Fruit fly (Drosophila melanogaster) whole organism, embryonic: Measurements from ENCODE around the gene CG13053.

ENCODE experiments used
- Ada2b ChIP-seq: fragments of 200-800 bp; sonication (Bioruptor generic); IDR thresholded peaks from 2 replicates; pipeline ENCODE4 v1.3.6; 2022; ENCODE audit warnings: missing biosample characterization, missing genetic modification characterization
- Atf-2 ChIP-seq: fragments of 200-800 bp; sonication (Bioruptor generic); optimal IDR thresholded peaks from 2 replicates; lab custom pipeline; 2016; ENCODE audit warnings: missing biosample characterization, missing genetic modification characterization
- Bdp1 ChIP-seq: fragments of 200-800 bp; sonication (Bioruptor generic); optimal IDR thresholded peaks from 3 replicates; lab custom pipeline; 2016; ENCODE audit warnings: missing biosample characterization, missing genetic modification characterization
- Blimp-1 ChIP-seq: fragments of 200-800 bp; sonication (Bioruptor generic); optimal IDR thresholded peaks from 3 replicates; lab custom pipeline; 2018; ENCODE audit warnings: missing biosample characterization, missing genetic modification characterization, mild to moderate bottlenecking, moderate library complexity, missing genetic modification reagents
- CG11093 ChIP-seq: fragments of 200-800 bp; sonication (Bioruptor generic); IDR thresholded peaks from 3 replicates; pipeline ENCODE4 v1.3.6; 2022; ENCODE audit warnings: missing biosample characterization, missing genetic modification characterization
- CG12071 ChIP-seq: fragments of 200-800 bp; sonication (Bioruptor generic); optimal IDR thresholded peaks from 3 replicates; lab custom pipeline; 2018; ENCODE audit warnings: missing biosample characterization, mild to moderate bottlenecking, missing genetic modification characterization
- CG1233 ChIP-seq: fragments of 200-800 bp; sonication (Bioruptor generic); optimal IDR thresholded peaks from 4 replicates; lab custom pipeline; 2018; ENCODE audit warnings: missing biosample characterization, mild to moderate bottlenecking, missing genetic modification characterization
- CG12942 ChIP-seq: fragments of 200-800 bp; sonication (Bioruptor generic); optimal IDR thresholded peaks from 3 replicates; lab custom pipeline; 2016; ENCODE audit warnings: missing biosample characterization, missing genetic modification characterization
- CG13123 ChIP-seq: fragments of 200-800 bp; sonication (Bioruptor generic); optimal IDR thresholded peaks from 2 replicates; lab custom pipeline; 2016; ENCODE audit warnings: missing biosample characterization, missing genetic modification characterization
- CG15269 ChIP-seq: fragments of 200-800 bp; sonication (Bioruptor generic); optimal IDR thresholded peaks from 2 replicates; lab custom pipeline; 2018; ENCODE audit warnings: missing biosample characterization, mild to moderate bottlenecking, missing genetic modification characterization, moderate library complexity
- CG1529 ChIP-seq: fragments of 200-800 bp; sonication (Bioruptor generic); optimal IDR thresholded peaks from 3 replicates; lab custom pipeline; 2018; ENCODE audit warnings: missing biosample characterization, missing genetic modification characterization
- CG15479 ChIP-seq: fragments of 200-800 bp; sonication (Bioruptor generic); optimal IDR thresholded peaks from 3 replicates; lab custom pipeline; 2019; ENCODE audit warnings: missing biosample characterization, mild to moderate bottlenecking, missing genetic modification characterization, moderate library complexity
- CG3065 ChIP-seq: fragments of 200-800 bp; sonication (Bioruptor generic); optimal IDR thresholded peaks from 2 replicates; lab custom pipeline; 2016; ENCODE audit warnings: missing biosample characterization, missing genetic modification characterization
- CG31365 ChIP-seq: fragments of 200-800 bp; sonication (Bioruptor generic); optimal IDR thresholded peaks from 2 replicates; lab custom pipeline; 2018; ENCODE audit warnings: missing biosample characterization, mild to moderate bottlenecking, missing genetic modification characterization
- CG4424 ChIP-seq: fragments of 200-800 bp; sonication (Bioruptor generic); optimal IDR thresholded peaks from 3 replicates; lab custom pipeline; 2016; ENCODE audit warnings: missing biosample characterization, missing genetic modification characterization
- CG4820 ChIP-seq: fragments of 200-800 bp; sonication (Bioruptor generic); optimal IDR thresholded peaks from 3 replicates; lab custom pipeline; 2016; ENCODE audit warnings: missing biosample characterization, missing genetic modification characterization
- CG5180 ChIP-seq: fragments of 200-800 bp; sonication (Bioruptor generic); optimal IDR thresholded peaks from 3 replicates; lab custom pipeline; 2017; ENCODE audit warnings: missing biosample characterization, missing genetic modification characterization, mild to moderate bottlenecking, moderate library complexity, missing genetic modification reagents
- CG7357 ChIP-seq: fragments of 200-800 bp; sonication (Bioruptor generic); IDR thresholded peaks from 3 replicates; pipeline ENCODE4 v1.3.6; 2022; ENCODE audit warnings: missing biosample characterization, missing genetic modification characterization
- CG8089 ChIP-seq: fragments of 200-800 bp; sonication (Bioruptor generic); optimal IDR thresholded peaks from 3 replicates; lab custom pipeline; 2016; ENCODE audit warnings: missing biosample characterization, missing genetic modification characterization
- CG9727 ChIP-seq: fragments of 200-800 bp; sonication (Bioruptor generic); optimal IDR thresholded peaks from 3 replicates; lab custom pipeline; 2017; ENCODE audit warnings: missing biosample characterization, mild to moderate bottlenecking, missing genetic modification characterization
- CrebB ChIP-seq: fragments of 200-800 bp; sonication (Bioruptor generic); optimal IDR thresholded peaks from 3 replicates; lab custom pipeline; 2018; ENCODE audit warnings: missing biosample characterization, mild to moderate bottlenecking, missing genetic modification characterization
- Dbx ChIP-seq: fragments of 200-800 bp; sonication (Bioruptor generic); IDR thresholded peaks from 3 replicates; pipeline ENCODE4 v1.3.6; 2022; ENCODE audit warnings: missing biosample characterization, missing genetic modification characterization
- Dfd ChIP-seq, 2 experiments: fragments of >200 bp; optimal IDR thresholded peaks; 2 replicates each; lab custom pipeline; 2017; ENCODE audit warnings: missing biosample characterization in 2 of 2, missing genetic modification characterization in 2 of 2
- E2f2 ChIP-seq: fragments of 200-800 bp; sonication (Bioruptor generic); IDR thresholded peaks from 2 replicates; pipeline ENCODE4 v1.3.6; 2022; ENCODE audit warnings: missing biosample characterization, missing genetic modification characterization
- Fer2 ChIP-seq: fragments of 200-800 bp; sonication (Bioruptor generic); optimal IDR thresholded peaks from 2 replicates; lab custom pipeline; 2018; ENCODE audit warnings: missing biosample characterization, mild to moderate bottlenecking, missing genetic modification characterization, moderate library complexity
- H15 ChIP-seq: fragments of 200-800 bp; sonication (Bioruptor generic); IDR thresholded peaks from 3 replicates; pipeline ENCODE4 v1.3.6; 2022; ENCODE audit warnings: missing biosample characterization, missing genetic modification characterization
- HLH54F ChIP-seq: fragments of 200-800 bp; sonication (Bioruptor generic); optimal IDR thresholded peaks from 3 replicates; lab custom pipeline; 2016; ENCODE audit warnings: missing biosample characterization, missing genetic modification characterization
- Hr3 ChIP-seq: fragments of 200-800 bp; sonication (Bioruptor generic); optimal IDR thresholded peaks from 3 replicates; lab custom pipeline; 2016; ENCODE audit warnings: missing biosample characterization, missing genetic modification characterization
- Hr39 ChIP-seq: fragments of >200 bp; optimal IDR thresholded peaks from 2 replicates; lab custom pipeline; 2017
- Max ChIP-seq: fragments of 200-800 bp; sonication (Bioruptor generic); optimal IDR thresholded peaks from 2 replicates; lab custom pipeline; 2016; ENCODE audit warnings: missing biosample characterization, mild to moderate bottlenecking, missing genetic modification characterization
- Mes4 ChIP-seq: fragments of 200-800 bp; sonication (Bioruptor generic); optimal IDR thresholded peaks from 2 replicates; lab custom pipeline; 2016; ENCODE audit warnings: missing biosample characterization, missing genetic modification characterization
- NC2α ChIP-seq: fragments of 200-800 bp; sonication (Bioruptor generic); optimal IDR thresholded peaks from 2 replicates; lab custom pipeline; 2016; ENCODE audit warnings: missing biosample characterization, missing genetic modification characterization
- Pdp1 ChIP-seq, 2 experiments: fragments of 200-800 bp; sonication (Bioruptor generic); optimal IDR thresholded peaks; 3 replicates each; lab custom pipeline; 2016; ENCODE audit warnings: missing biosample characterization in 2 of 2, missing genetic modification characterization in 2 of 2, mild to moderate bottlenecking in 1 of 2, moderate library complexity in 1 of 2
- bowl ChIP-seq: fragments of 200-800 bp; sonication (Bioruptor generic); IDR thresholded peaks from 2 replicates; pipeline ENCODE4 v1.3.6; 2022; ENCODE audit warnings: missing biosample characterization, missing genetic modification characterization
- esg ChIP-seq: fragments of 200-800 bp; sonication (Bioruptor generic); conservative IDR thresholded peaks from 2 replicates; pipeline ENCODE4 v1.3.6; 2022; ENCODE audit warnings: missing biosample characterization, missing genetic modification characterization
- ewg ChIP-seq: fragments of 200-800 bp; sonication (Bioruptor generic); optimal IDR thresholded peaks from 3 replicates; lab custom pipeline; 2017; ENCODE audit warnings: mild to moderate bottlenecking, missing biosample characterization, missing genetic modification reagents, missing genetic modification characterization
- inv ChIP-seq: fragments of 200-800 bp; sonication (Bioruptor generic); IDR thresholded peaks from 2 replicates; pipeline ENCODE4 v1.3.6; 2022; ENCODE audit warnings: missing biosample characterization, missing genetic modification characterization; ENCODE audit not compliant: partially characterized antibody
- kah ChIP-seq: fragments of 200-800 bp; sonication (Bioruptor generic); optimal IDR thresholded peaks from 2 replicates; lab custom pipeline; 2018; ENCODE audit warnings: missing biosample characterization, mild to moderate bottlenecking, missing genetic modification characterization
- maf-S ChIP-seq: fragments of 200-800 bp; sonication (Bioruptor generic); optimal IDR thresholded peaks from 2 replicates; lab custom pipeline; 2016; ENCODE audit warnings: missing biosample characterization, missing genetic modification characterization
- nom ChIP-seq: fragments of 200-800 bp; sonication (Bioruptor generic); optimal IDR thresholded peaks from 2 replicates; lab custom pipeline; 2017; ENCODE audit warnings: missing biosample characterization, missing genetic modification characterization, mild to moderate bottlenecking, moderate library complexity, missing genetic modification reagents
- peb ChIP-seq: fragments of 200-800 bp; sonication (Bioruptor generic); IDR thresholded peaks from 2 replicates; pipeline ENCODE4 v1.3.6; 2022; ENCODE audit warnings: missing biosample characterization, missing genetic modification characterization
- pzg ChIP-seq: fragments of 200-800 bp; sonication (Bioruptor generic); optimal IDR thresholded peaks from 3 replicates; lab custom pipeline; 2018; ENCODE audit warnings: missing biosample characterization, mild to moderate bottlenecking, missing genetic modification characterization, moderate library complexity
- repo ChIP-seq: fragments of 200-800 bp; sonication (Bioruptor generic); optimal IDR thresholded peaks from 2 replicates; lab custom pipeline; 2016; ENCODE audit warnings: missing biosample characterization, missing genetic modification characterization
- ro ChIP-seq: fragments of 200-800 bp; sonication (Bioruptor generic); IDR thresholded peaks from 2 replicates; pipeline ENCODE4 v1.3.6; 2022; ENCODE audit warnings: missing biosample characterization, missing genetic modification characterization
- seq ChIP-seq: fragments of 200-800 bp; sonication (Bioruptor generic); IDR thresholded peaks from 2 replicates; pipeline ENCODE4 v1.3.6; 2022; ENCODE audit warnings: missing biosample characterization, missing genetic modification characterization
- sr ChIP-seq: fragments of 200-800 bp; sonication (Bioruptor generic); IDR thresholded peaks from 3 replicates; pipeline ENCODE4 v1.3.6; 2022; ENCODE audit warnings: missing biosample characterization, missing genetic modification characterization
- zf30C ChIP-seq: fragments of 200-800 bp; sonication (Bioruptor generic); optimal IDR thresholded peaks from 3 replicates; lab custom pipeline; 2018; ENCODE audit warnings: missing biosample characterization, mild to moderate bottlenecking, missing genetic modification characterization

The CG13053 gene

dm6 chr3L:16289067-16289466, 29.5 kb upstream of the CG13053 start (continued):
- TF ChIP-seq CG7357 (GFP tag; lab: Robert Waterston, UW) = 0 out of 3 replicates have a peak, but pooled peaks have one; percentile 21
- no peak for TF ChIP-seq CG15479 (GFP tag; lab: Kevin White, UChicago)
- TF ChIP-seq Max = no peak
- TF ChIP-seq CG15269 (tag; lab: Kevin White, UChicago) = peak; percentile 67
- no peak for TF ChIP-seq CG12942
- no peak for TF ChIP-seq HLH54F (GFP tag; lab: Kevin White, UChicago)
- no peak for TF ChIP-seq CG3065 (GFP tag; lab: Kevin White, UChicago)
- TF ChIP-seq E2f2 (GFP tag; lab: Robert Waterston, UW) = peak; percentile 22; the same call in 1 of the 2 replicates
- no peak for TF ChIP-seq Bdp1 (GFP tag; lab: Kevin White, UChicago)
- no peak for TF ChIP-seq zf30C
- TF ChIP-seq peb (GFP tag; lab: Robert Waterston, UW) = no peak
- TF ChIP-seq Blimp-1 (GFP tag; lab: Kevin White, UChicago) = peak; percentile 22
- no peak for TF ChIP-seq CG1529
- TF ChIP-seq maf-S (GFP tag; lab: Kevin White, UChicago) = no peak
- TF ChIP-seq CG9727 = no peak
- no peak for TF ChIP-seq Dfd (GFP tag; optimal IDR thresholded peaks at IDR 0.05; lab: Kevin White, UChicago)
- TF ChIP-seq Hr39 (lab: Kevin White, UChicago) = no peak
- TF ChIP-seq CG1233 (GFP tag; lab: Kevin White, UChicago) = no peak
- TF ChIP-seq seq = peak; percentile 73
- TF ChIP-seq CrebB (tag; lab: Kevin White, UChicago) = no peak
- no peak for TF ChIP-seq CG4820 (GFP tag; lab: Kevin White, UChicago)
- no peak for TF ChIP-seq ewg
- no peak for TF ChIP-seq pzg (GFP tag; lab: Kevin White, UChicago)
- no peak for TF ChIP-seq nom (GFP tag; lab: Kevin White, UChicago)
- no peak for TF ChIP-seq Pdp1 (GFP tag; optimal IDR thresholded peaks at IDR 0.05; lab: Kevin White, UChicago)
- no peak for TF ChIP-seq kah (GFP tag; lab: Kevin White, UChicago)
- TF ChIP-seq Atf-2 (GFP tag; lab: Kevin White, UChicago) = no peak
- TF ChIP-seq esg (GFP tag; lab: Robert Waterston, UW) = peak; percentile 64; the same call in 1 of the 2 replicates
- peak; percentile 24 for TF ChIP-seq Hr3 (GFP tag; lab: Kevin White, UChicago)
- no peak for TF ChIP-seq Mes4 (GFP tag; lab: Kevin White, UChicago)
- TF ChIP-seq CG13123 (GFP tag; lab: Kevin White, UChicago) = no peak
- peak; percentile 38 for TF ChIP-seq CG4424 (GFP tag; lab: Kevin White, UChicago)
- TF ChIP-seq CG31365 (tag; lab: Kevin White, UChicago) = no peak
- TF ChIP-seq inv (GFP tag; lab: Robert Waterston, UW) = no peak
- TF ChIP-seq CG5180 = no peak
- no peak for TF ChIP-seq bowl (GFP tag; lab: Robert Waterston, UW)
- no peak for TF ChIP-seq CG8089 (GFP tag; lab: Kevin White, UChicago)
- no peak for TF ChIP-seq ro
- peak; percentile 53; the same call in 1 of the 3 replicates for TF ChIP-seq H15 (GFP tag; lab: Robert Waterston, UW)
- peak; percentile 58; the same call in 1 of the 2 replicates for TF ChIP-seq Ada2b (GFP tag; lab: Robert Waterston, UW)
- no peak for TF ChIP-seq Dbx
- no peak for TF ChIP-seq Fer2
- no peak; the same call in 2 of the 3 replicates for TF ChIP-seq sr (GFP tag; lab: Robert Waterston, UW)
- no peak for TF ChIP-seq repo (GFP tag; lab: Kevin White, UChicago)
- TF ChIP-seq CG11093 (GFP tag; lab: Robert Waterston, UW) = no peak
- TF ChIP-seq CG12071 (GFP tag; lab: Kevin White, UChicago) = no peak
- TF ChIP-seq NC2α (GFP tag; lab: Kevin White, UChicago) = no peak
- TF ChIP-seq, all 482 proteins: peak for 73
